Fruit fly (Drosophila melanogaster) whole organism, wandering third instar larva: ENCODE measurements around the gene Sfp26Ad.
A peak's percentile ranks its signal among the peaks of the same experiment; 100 is the strongest.

Source experiments
- Abd-B ChIP-seq: fragments of >200 bp; optimal IDR thresholded peaks from 2 replicates; lab custom pipeline; 2017; ENCODE audit warnings: missing biosample characterization, missing genetic modification characterization
- CG9705 ChIP-seq: fragments of 200-800 bp; sonication (Bioruptor generic); optimal IDR thresholded peaks from 2 replicates; lab custom pipeline; 2018; ENCODE audit warnings: missing biosample characterization, mild to moderate bottlenecking, missing genetic modification characterization
- CrebA ChIP-seq: fragments of 200-800 bp; sonication (Bioruptor generic); optimal IDR thresholded peaks from 2 replicates; lab custom pipeline; 2016; ENCODE audit warnings: missing biosample characterization, mild to moderate bottlenecking, missing genetic modification characterization, borderline replicate concordance
- Mio ChIP-seq: sonication (Bioruptor generic); optimal IDR thresholded peaks from 2 replicates; lab custom pipeline; 2016; ENCODE audit warnings: missing biosample characterization, missing genetic modification characterization
- Myc ChIP-seq: fragments of >200 bp; optimal IDR thresholded peaks from 2 replicates; lab custom pipeline; 2017
- Vsx2 ChIP-seq: fragments of 200-300, 225-300 bp; sonication (Bioruptor generic); optimal IDR thresholded peaks from 2 replicates; lab custom pipeline; 2018; ENCODE audit warnings: missing biosample characterization, missing genetic modification characterization; ENCODE audit not compliant: partially characterized antibody
- h ChIP-seq: fragments of 200-800 bp; sonication (Bioruptor generic); optimal IDR thresholded peaks from 3 replicates; lab custom pipeline; 2016; ENCODE audit warnings: missing biosample characterization, mild to moderate bottlenecking, missing genetic modification characterization
- pan ChIP-seq: fragments of >200 bp; optimal IDR thresholded peaks from 2 replicates; lab custom pipeline; 2017
- sage ChIP-seq: fragments of 200-800 bp; sonication (Bioruptor generic); optimal IDR thresholded peaks from 2 replicates; lab custom pipeline; 2016; ENCODE audit warnings: missing biosample characterization, mild to moderate bottlenecking, missing genetic modification characterization
- usp ChIP-seq: fragments of >200 bp; optimal IDR thresholded peaks from 2 replicates; lab custom pipeline; 2017; ENCODE audit warnings: missing biosample characterization, missing genetic modification characterization
- woc ChIP-seq: sonication (Bioruptor generic); optimal IDR thresholded peaks from 2 replicates; lab custom pipeline; 2016; ENCODE audit warnings: missing biosample characterization, mild to moderate bottlenecking, missing genetic modification characterization

- peak; percentile 79 for TF ChIP-seq CG9705 (GFP tag; lab: Kevin White, UChicago)
- TF ChIP-seq Myc (lab: Kevin White, UChicago), result peak; percentile 38
- TF ChIP-seq sage (GFP tag; lab: Kevin White, UChicago), result peak; percentile 76
- TF ChIP-seq Mio (GFP tag; lab: Kevin White, UChicago), result no peak
- peak; percentile 44 for TF ChIP-seq woc (GFP tag; lab: Kevin White, UChicago)
- TF ChIP-seq Abd-B (GFP tag; lab: Kevin White, UChicago), result no peak
- TF ChIP-seq pan, result no peak
- peak; percentile 87 for TF ChIP-seq h
- TF ChIP-seq CrebA, result peak; percentile 89
- TF ChIP-seq Vsx2 (GFP tag; lab: Kevin White, UChicago), result peak; percentile 29
- no peak for TF ChIP-seq usp
These were observed at the start of gene Sfp26Ad, which contains the start of gene Gpdh1 for dm6 chr2L:5943229-5944078.
